Worm (Caenorhabditis elegans): ENCODE measurements around the gene best-5.
A peak's percentile ranks its signal among the peaks of the same experiment; 100 is the strongest.

The best-5 gene

ce11 chrIII:9713182-9713581 lies 23.1 kb upstream of the best-5 start:
- TF ChIP-seq ceh-28 (tag; optimal IDR thresholded peaks at IDR 0.05) = no peak
- no peak for TF ChIP-seq lin-15B (tag; optimal IDR thresholded peaks at IDR 0.05)
- TF ChIP-seq egl-5 (tag; optimal IDR thresholded peaks at IDR 0.05) = no peak
- TF ChIP-seq pqm-1 (tag; optimal IDR thresholded peaks at IDR 0.05) = no peak
- TF ChIP-seq nhr-23 (tag; optimal IDR thresholded peaks at IDR 0.05) = no peak
- TF ChIP-seq nhr-43 (tag; optimal IDR thresholded peaks at IDR 0.05; ENCODE audit: poor library complexity, severe bottlenecking) = no peak
- TF ChIP-seq mml-1 (tag; optimal IDR thresholded peaks at IDR 0.05) = no peak

- TF ChIP-seq unc-62 (GFP tag; optimal IDR thresholded peaks at IDR 0.05) (no peak), fkh-2 (tag; optimal IDR thresholded peaks at IDR 0.05) (no peak), lin-15B (tag; optimal IDR thresholded peaks at IDR 0.05) (no peak), egl-27 (tag; optimal IDR thresholded peaks at IDR 0.05) (no peak), snpc-4 (tag; optimal IDR thresholded peaks at IDR 0.05) (no peak), R02D3.7 (tag; optimal IDR thresholded peaks at IDR 0.05) (no peak), lin-39 (tag; optimal IDR thresholded peaks at IDR 0.05) (no peak), ama-1 (optimal IDR thresholded peaks at IDR 0.05) (no peak), nhr-77 (tag; optimal IDR thresholded peaks at IDR 0.05) (no peak), ceh-28 (tag; optimal IDR thresholded peaks at IDR 0.05) (no peak)
Observed at ce11 chrIII:9711163-9711562, 21.1 kb upstream of the best-5 start.

DNA sequence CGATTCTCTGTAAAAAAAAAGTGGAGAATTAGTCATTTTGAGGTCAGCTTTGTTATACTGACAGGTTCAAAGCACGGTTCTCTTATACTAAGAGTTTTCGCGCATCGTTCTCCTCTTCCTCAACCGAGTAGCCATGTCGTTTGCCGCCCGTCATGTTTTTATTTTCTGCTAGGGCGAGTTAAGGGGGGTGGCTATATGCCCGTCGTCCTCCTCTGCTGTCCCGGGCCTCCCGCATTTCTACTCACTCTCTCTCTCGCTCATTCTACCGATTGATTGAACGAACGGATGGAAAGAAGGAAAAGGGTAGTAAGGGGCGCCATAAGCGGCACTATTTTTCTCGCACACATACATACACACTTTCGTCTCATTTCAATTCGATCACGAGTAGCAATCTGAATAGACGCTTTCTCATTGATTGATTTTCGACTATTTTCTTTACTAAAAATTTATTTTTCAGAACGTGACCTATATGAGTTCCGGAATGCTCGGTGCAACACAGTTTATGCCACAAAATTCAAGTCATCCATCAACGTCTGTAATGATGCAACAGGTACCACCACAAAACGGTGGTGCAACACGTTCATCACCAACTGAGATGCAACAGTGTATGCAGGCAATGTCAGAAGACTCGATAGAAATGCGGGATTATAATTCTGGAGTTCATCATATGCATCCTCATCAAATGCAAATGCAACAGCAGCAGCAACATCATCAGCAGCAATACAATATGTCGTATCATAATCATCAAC lies 15.3 kb upstream of the best-5 start:
- no peak for TF ChIP-seq unc-62 (GFP tag; optimal IDR thresholded peaks at IDR 0.05)
- no peak for TF ChIP-seq fkh-10 (GFP tag; optimal IDR thresholded peaks at IDR 0.05)
- TF ChIP-seq egl-5 (tag; optimal IDR thresholded peaks at IDR 0.05) = peak; percentile 18
- no peak for TF ChIP-seq fkh-2 (tag; optimal IDR thresholded peaks at IDR 0.05)
- no peak for TF ChIP-seq eor-1 (tag; optimal IDR thresholded peaks at IDR 0.05)
- TF ChIP-seq R02D3.7 (tag; optimal IDR thresholded peaks at IDR 0.05) = no peak
- no peak for TF ChIP-seq zag-1 (tag; optimal IDR thresholded peaks at IDR 0.05)
- no peak for TF ChIP-seq mdl-1 (tag; optimal IDR thresholded peaks at IDR 0.05)
- TF ChIP-seq daf-12 (tag; optimal IDR thresholded peaks at IDR 0.05) = no peak
- TF ChIP-seq lin-39 (tag; optimal IDR thresholded peaks at IDR 0.05) = peak; percentile 41
- TF ChIP-seq jun-1 (tag; optimal IDR thresholded peaks at IDR 0.05) = no peak
- TF ChIP-seq skn-1 (tag; optimal IDR thresholded peaks at IDR 0.05) = no peak
- TF ChIP-seq mml-1 (tag; optimal IDR thresholded peaks at IDR 0.05) = no peak
- TF ChIP-seq nhr-28 (tag; optimal IDR thresholded peaks at IDR 0.05) = no peak
- TF ChIP-seq elt-3 (tag; optimal IDR thresholded peaks at IDR 0.05) = no peak
- no peak for TF ChIP-seq tbx-2 (tag; optimal IDR thresholded peaks at IDR 0.05)
- TF ChIP-seq nhr-23 (tag; optimal IDR thresholded peaks at IDR 0.05) = no peak

- TF ChIP-seq jun-1 (tag; optimal IDR thresholded peaks at IDR 0.05) = no peak
- TF ChIP-seq nfya-1 (tag; optimal IDR thresholded peaks at IDR 0.05; ENCODE audit: insufficient read depth) = peak; percentile 22
- no peak for TF ChIP-seq zag-1 (tag; optimal IDR thresholded peaks at IDR 0.05)
- no peak for TF ChIP-seq lin-39 (tag; optimal IDR thresholded peaks at IDR 0.05)
Observed at ce11 chrIII:9704606-9704938, 14.5 kb upstream of the best-5 start.

ce11 chrIII:9703747-9704605 lies 13.9 kb upstream of the best-5 start:
- TF ChIP-seq fkh-10 (GFP tag; optimal IDR thresholded peaks at IDR 0.05) = no peak
- TF ChIP-seq nhr-67 (tag; optimal IDR thresholded peaks at IDR 0.05) = no peak
- TF ChIP-seq tbx-2 (tag; optimal IDR thresholded peaks at IDR 0.05) = peak; percentile 40
- TF ChIP-seq elt-1 (tag; optimal IDR thresholded peaks at IDR 0.05) = no peak
- TF ChIP-seq lin-39 (tag; optimal IDR thresholded peaks at IDR 0.05) = peak; percentile 75
- TF ChIP-seq fos-1 (tag; optimal IDR thresholded peaks at IDR 0.05) = no peak
- TF ChIP-seq ama-1 (optimal IDR thresholded peaks at IDR 0.05) = peak; percentile 3
- no peak for TF ChIP-seq aly-2 (tag; optimal IDR thresholded peaks at IDR 0.05)
- TF ChIP-seq nfya-1 (tag; optimal IDR thresholded peaks at IDR 0.05; ENCODE audit: insufficient read depth) = peak; percentile 23
- no peak for TF ChIP-seq skn-1 (tag; optimal IDR thresholded peaks at IDR 0.05)
- TF ChIP-seq zag-1 (tag; optimal IDR thresholded peaks at IDR 0.05) = peak; percentile 20
- TF ChIP-seq unc-39 (tag; optimal IDR thresholded peaks at IDR 0.05) = no peak
- TF ChIP-seq nhr-25 (tag; optimal IDR thresholded peaks at IDR 0.05) = no peak
- no peak for TF ChIP-seq elt-3 (tag; optimal IDR thresholded peaks at IDR 0.05)
- no peak for TF ChIP-seq sea-2 (GFP tag; optimal IDR thresholded peaks at IDR 0.05)
- no peak for TF ChIP-seq egl-27 (tag; optimal IDR thresholded peaks at IDR 0.05)
- TF ChIP-seq jun-1 (tag; optimal IDR thresholded peaks at IDR 0.05) = peak; percentile 2
- TF ChIP-seq elt-2 (tag; optimal IDR thresholded peaks at IDR 0.05) = peak; percentile 12
- TF ChIP-seq pha-4 (tag; optimal IDR thresholded peaks at IDR 0.05) = peak; percentile 40
- no peak for TF ChIP-seq nhr-28 (tag; optimal IDR thresholded peaks at IDR 0.05)
- TF ChIP-seq ceh-28 (tag; optimal IDR thresholded peaks at IDR 0.05) = no peak
- no peak for TF ChIP-seq pqm-1 (tag; optimal IDR thresholded peaks at IDR 0.05)
- no peak for TF ChIP-seq ztf-4 (tag; optimal IDR thresholded peaks at IDR 0.05)
- TF ChIP-seq mdl-1 (tag; optimal IDR thresholded peaks at IDR 0.05) = peak; percentile 33
- TF ChIP-seq R02D3.7 (tag; optimal IDR thresholded peaks at IDR 0.05) = no peak
- peak; percentile 45 for TF ChIP-seq nhr-23 (tag; optimal IDR thresholded peaks at IDR 0.05)
- peak; percentile 3 for TF ChIP-seq snpc-4 (tag; optimal IDR thresholded peaks at IDR 0.05)
- no peak for TF ChIP-seq unc-62 (GFP tag; optimal IDR thresholded peaks at IDR 0.05)
- TF ChIP-seq ceh-82 (tag; optimal IDR thresholded peaks at IDR 0.05) = peak; percentile 37
- no peak for TF ChIP-seq mml-1 (tag; optimal IDR thresholded peaks at IDR 0.05)
- TF ChIP-seq hmg-11 (tag; optimal IDR thresholded peaks at IDR 0.05) = peak; percentile 49
- TF ChIP-seq egl-5 (tag; optimal IDR thresholded peaks at IDR 0.05) = no peak
- TF ChIP-seq eor-1 (tag; optimal IDR thresholded peaks at IDR 0.05) = no peak
